Worm (Caenorhabditis elegans) whole organism, late embryonic: ENCODE measurements around the gene usp-50.

ENCODE experiments used
- C38D4.7 ChIP-seq: fragments of 200-800 bp; sonication (Bioruptor generic); optimal IDR thresholded peaks from 2 replicates; lab custom pipeline; 2018; ENCODE audit warnings: mild to moderate bottlenecking, missing genetic modification characterization, moderate library complexity, missing compliant biosample characterization
- F13H6.1 ChIP-seq: sonication (generic microtip); optimal IDR thresholded peaks from 2 replicates; lab custom pipeline; 2016; ENCODE audit warnings: missing genetic modification characterization, missing compliant biosample characterization
- K02D7.2 ChIP-seq: sonication (generic microtip); optimal IDR thresholded peaks from 2 replicates; lab custom pipeline; 2017; ENCODE audit warnings: mild to moderate bottlenecking, missing genetic modification characterization, missing compliant biosample characterization
- Y22D7AL.16 ChIP-seq: sonication (generic microtip); optimal IDR thresholded peaks from 2 replicates; lab custom pipeline; 2016; ENCODE audit warnings: missing genetic modification characterization, missing compliant biosample characterization
- ama-1 ChIP-seq: fragments of 150-350 bp; optimal IDR thresholded peaks from 2 replicates; lab custom pipeline; 2014
- ceh-14 ChIP-seq: sonication (generic microtip); optimal IDR thresholded peaks from 2 replicates; lab custom pipeline; 2016; ENCODE audit warnings: missing genotype, missing genetic modification characterization, missing compliant biosample characterization
- ceh-19 ChIP-seq: fragments of 200-800 bp; sonication (Bioruptor generic); optimal IDR thresholded peaks from 2 replicates; lab custom pipeline; 2018; ENCODE audit warnings: mild to moderate bottlenecking, missing genetic modification characterization, missing compliant biosample characterization
- ceh-2 ChIP-seq: sonication (generic microtip); optimal IDR thresholded peaks from 2 replicates; lab custom pipeline; 2016; ENCODE audit warnings: missing genotype, missing genetic modification characterization, missing compliant biosample characterization
- ceh-22 ChIP-seq: sonication (generic microtip); optimal IDR thresholded peaks from 2 replicates; lab custom pipeline; 2017; ENCODE audit warnings: missing biosample characterization, missing genetic modification characterization
- ceh-30 ChIP-seq: fragments of 150-350 bp; optimal IDR thresholded peaks from 2 replicates; lab custom pipeline; 2014; ENCODE audit warnings: missing biosample characterization, missing genetic modification characterization
- ceh-31 ChIP-seq: sonication (generic microtip); optimal IDR thresholded peaks from 2 replicates; lab custom pipeline; 2016; ENCODE audit warnings: missing genetic modification characterization, missing compliant biosample characterization
- ceh-34 ChIP-seq: sonication (generic microtip); optimal IDR thresholded peaks from 2 replicates; lab custom pipeline; 2016; ENCODE audit warnings: mild to moderate bottlenecking, missing genetic modification characterization, missing compliant biosample characterization
- ceh-48 ChIP-seq: sonication (generic microtip); optimal IDR thresholded peaks from 2 replicates; lab custom pipeline; 2016; ENCODE audit warnings: missing genetic modification characterization, inconsistent platforms, missing compliant biosample characterization
- dve-1 ChIP-seq: sonication (generic microtip); optimal IDR thresholded peaks from 2 replicates; lab custom pipeline; 2017; ENCODE audit warnings: antibody characterized with exemption, mild to moderate bottlenecking, missing genetic modification characterization, missing compliant biosample characterization
- elt-2 ChIP-seq: sonication (generic microtip); optimal IDR thresholded peaks from 2 replicates; lab custom pipeline; 2016; ENCODE audit warnings: missing genetic modification reagents, missing genetic modification characterization, missing compliant biosample characterization
- eyg-1 ChIP-seq: sonication (generic microtip); optimal IDR thresholded peaks from 2 replicates; lab custom pipeline; 2016; ENCODE audit warnings: missing genotype, missing genetic modification characterization, missing compliant biosample characterization
- fax-1 ChIP-seq: sonication (generic microtip); optimal IDR thresholded peaks from 2 replicates; lab custom pipeline; 2016; ENCODE audit warnings: missing genotype, missing genetic modification characterization, missing compliant biosample characterization
- hlh-13 ChIP-seq: fragments of 200-800 bp; sonication (Bioruptor generic); optimal IDR thresholded peaks from 2 replicates; lab custom pipeline; 2018; ENCODE audit warnings: mild to moderate bottlenecking, missing genetic modification characterization, missing compliant biosample characterization
- hlh-15 ChIP-seq: sonication (generic microtip); optimal IDR thresholded peaks from 2 replicates; lab custom pipeline; 2016; ENCODE audit warnings: missing genetic modification characterization, missing compliant biosample characterization
- hlh-30 ChIP-seq: sonication (generic microtip); optimal IDR thresholded peaks from 2 replicates; lab custom pipeline; 2017; ENCODE audit warnings: antibody characterized with exemption, missing genetic modification characterization, missing compliant biosample characterization; ENCODE audit not compliant: insufficient read depth
- hlh-6 ChIP-seq: sonication (generic microtip); optimal IDR thresholded peaks from 2 replicates; lab custom pipeline; 2016; ENCODE audit warnings: missing genotype, missing genetic modification characterization, missing compliant biosample characterization
- hlh-8 ChIP-seq: sonication (generic microtip); optimal IDR thresholded peaks from 2 replicates; lab custom pipeline; 2016; ENCODE audit warnings: missing genotype, missing genetic modification characterization, missing compliant biosample characterization
- lim-6 ChIP-seq: sonication (generic microtip); optimal IDR thresholded peaks from 2 replicates; lab custom pipeline; 2016; ENCODE audit warnings: missing genetic modification characterization, missing compliant biosample characterization
- madf-2 ChIP-seq: sonication (generic microtip); optimal IDR thresholded peaks from 2 replicates; lab custom pipeline; 2017; ENCODE audit warnings: missing genetic modification characterization, missing compliant biosample characterization
- mec-3 ChIP-seq: sonication (generic microtip); optimal IDR thresholded peaks from 2 replicates; lab custom pipeline; 2016; ENCODE audit warnings: borderline replicate concordance, missing genetic modification characterization, missing compliant biosample characterization
- odd-2 ChIP-seq: sonication (generic microtip); optimal IDR thresholded peaks from 2 replicates; lab custom pipeline; 2017; ENCODE audit warnings: antibody characterized with exemption, mild to moderate bottlenecking, missing genetic modification characterization, missing compliant biosample characterization
- pag-3 ChIP-seq: sonication (generic microtip); optimal IDR thresholded peaks from 2 replicates; lab custom pipeline; 2016; ENCODE audit warnings: missing compliant biosample characterization, missing genetic modification characterization, borderline replicate concordance
- pat-9 ChIP-seq: fragments of 200-800 bp; sonication (Bioruptor generic); optimal IDR thresholded peaks from 2 replicates; lab custom pipeline; 2018; ENCODE audit warnings: mild to moderate bottlenecking, missing genetic modification characterization, moderate library complexity, missing compliant biosample characterization
- pqm-1 ChIP-seq: sonication (generic microtip); optimal IDR thresholded peaks from 2 replicates; lab custom pipeline; 2016; ENCODE audit warnings: missing genetic modification characterization, missing compliant biosample characterization
- rnt-1 ChIP-seq: sonication (generic microtip); optimal IDR thresholded peaks from 2 replicates; lab custom pipeline; 2016; ENCODE audit warnings: missing genetic modification characterization, missing compliant biosample characterization
- sox-2 ChIP-seq: fragments of 200-800 bp; sonication (Bioruptor generic); IDR thresholded peaks from 2 replicates; pipeline ENCODE4 v1.3.6; 2022; ENCODE audit warnings: missing genetic modification reagents, missing genetic modification characterization, missing compliant biosample characterization
- ttx-3 ChIP-seq: sonication (generic microtip); optimal IDR thresholded peaks from 2 replicates; lab custom pipeline; 2016; ENCODE audit warnings: missing genetic modification reagents, missing genetic modification characterization, missing compliant biosample characterization
- unc-42 ChIP-seq: sonication (generic microtip); optimal IDR thresholded peaks from 2 replicates; lab custom pipeline; 2016; ENCODE audit warnings: missing genotype, missing genetic modification characterization, missing compliant biosample characterization

Gene usp-50

DNA sequence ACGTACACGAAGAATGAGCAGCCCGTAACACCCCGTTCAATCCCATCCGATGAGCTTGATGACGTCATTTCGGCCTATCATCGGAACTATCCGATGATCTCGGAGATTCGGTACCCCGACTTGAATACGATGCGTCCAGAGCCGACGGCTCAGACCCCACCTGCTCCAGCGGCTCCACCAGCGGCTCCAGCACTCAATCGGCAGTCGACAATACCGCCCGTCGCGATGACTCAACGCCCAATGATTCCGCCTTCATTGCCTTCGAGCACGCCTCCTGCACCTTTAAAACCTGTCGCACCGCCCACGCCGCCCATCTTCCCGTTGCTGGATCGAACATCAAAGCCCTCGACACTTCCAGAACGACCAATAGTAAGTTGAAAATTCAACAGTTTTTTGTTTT is 3.4 kb downstream of the usp-50 start:
- TF ChIP-seq pag-3 (tag; lab: Kevin White, UChicago) (peak; percentile 46), F13H6.1 (tag; lab: Kevin White, UChicago) (no peak)

- TF ChIP-seq C38D4.7 (GFP tag; lab: Kevin White, UChicago), result no peak
Observed at ce11 chrV:17931795-17932194, 7.1 kb downstream of the usp-50 start.

DNA sequence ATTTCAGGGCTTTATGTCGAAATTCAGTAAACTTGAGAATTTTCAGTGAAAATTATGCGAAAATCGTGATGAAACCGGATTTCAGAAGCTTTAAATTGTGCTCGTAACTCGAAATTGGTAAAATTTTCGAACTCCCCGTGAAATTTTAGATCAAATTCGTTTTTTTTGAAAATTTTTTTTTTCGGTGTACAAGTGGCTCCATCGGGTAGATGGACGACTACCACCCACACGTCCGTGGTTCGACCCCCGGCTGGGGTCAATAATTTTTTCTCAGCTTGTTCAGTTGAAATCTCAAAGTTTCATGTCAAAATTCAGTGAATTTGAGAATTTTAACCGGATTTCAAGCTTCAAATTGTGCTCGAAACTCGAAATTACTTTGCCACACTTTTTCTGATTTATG is 11.1 kb downstream of the usp-50 start:
- no peak for TF ChIP-seq ceh-2
- TF ChIP-seq ceh-34 (tag; lab: Kevin White, UChicago), result no peak
- no peak for TF ChIP-seq hlh-30 (tag; lab: Kevin White, UChicago)
- TF ChIP-seq ceh-22 (tag; lab: Kevin White, UChicago), result no peak
- no peak for TF ChIP-seq madf-2 (tag; lab: Kevin White, UChicago)
- no peak for TF ChIP-seq rnt-1 (tag; lab: Kevin White, UChicago)
- no peak for TF ChIP-seq mec-3 (tag; lab: Kevin White, UChicago)
- no peak for TF ChIP-seq elt-2 (tag; lab: Kevin White, UChicago)
- TF ChIP-seq ceh-30 (tag; lab: Kevin White, UChicago), result no peak
- TF ChIP-seq pat-9 (tag; lab: Kevin White, UChicago), result no peak
- TF ChIP-seq ceh-48 (tag; lab: Kevin White, UChicago), result no peak
- TF ChIP-seq pag-3 (tag; lab: Kevin White, UChicago), result no peak
- TF ChIP-seq, all 69 proteins: peak for 0

DNA sequence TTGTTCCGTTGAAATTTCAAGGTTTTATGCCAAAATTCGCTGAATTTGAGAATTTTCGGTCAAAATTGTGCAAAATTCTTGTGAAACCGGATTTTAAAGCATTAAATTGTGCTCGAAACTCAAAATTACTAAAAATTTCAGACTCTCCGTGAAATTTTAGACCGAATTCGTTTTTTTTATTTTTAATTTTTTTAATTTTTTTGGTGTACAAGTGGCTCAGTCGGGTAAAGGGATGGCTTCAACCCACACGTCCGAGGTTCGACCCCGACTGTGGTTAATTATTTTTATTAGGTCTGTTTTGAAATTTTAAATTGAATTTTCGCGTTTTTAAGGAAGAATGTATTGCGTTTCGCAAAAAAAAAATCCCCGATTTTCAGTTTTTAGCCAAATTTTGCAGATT is 14.3 kb downstream of the usp-50 start:
- no peak for TF ChIP-seq odd-2 (tag; lab: Kevin White, UChicago)
- TF ChIP-seq ceh-48 (tag; lab: Kevin White, UChicago), result no peak
- TF ChIP-seq K02D7.2 (tag; lab: Kevin White, UChicago), result no peak
- no peak for TF ChIP-seq hlh-13 (GFP tag; lab: Kevin White, UChicago)

- TF ChIP-seq eyg-1 (tag; lab: Kevin White, UChicago) (no peak), elt-2 (tag; lab: Kevin White, UChicago) (no peak), madf-2 (tag; lab: Kevin White, UChicago) (no peak), F13H6.1 (tag; lab: Kevin White, UChicago) (no peak), ttx-3 (no peak), hlh-6 (tag; lab: Kevin White, UChicago) (no peak), ceh-31 (tag; lab: Kevin White, UChicago) (no peak), dve-1 (tag; lab: Kevin White, UChicago) (no peak), unc-42 (tag; lab: Kevin White, UChicago) (no peak), ceh-2 (no peak), odd-2 (tag; lab: Kevin White, UChicago) (no peak), mec-3 (tag; lab: Kevin White, UChicago) (no peak), lim-6 (tag; lab: Kevin White, UChicago) (no peak), ceh-14 (tag; lab: Kevin White, UChicago) (no peak)
Observed at ce11 chrV:17943877-17944472, 19.3 kb downstream of the usp-50 start.

ce11 chrV:17944849-17945452 is 20.2 kb downstream of the usp-50 start:
- TF ChIP-seq pqm-1 (no peak), hlh-15 (no peak), F13H6.1 (tag; lab: Kevin White, UChicago) (no peak), ama-1 (no peak), ceh-19 (GFP tag; lab: Kevin White, UChicago) (no peak), ceh-22 (tag; lab: Kevin White, UChicago) (no peak), fax-1 (tag; lab: Kevin White, UChicago) (no peak), mec-3 (tag; lab: Kevin White, UChicago) (no peak), hlh-6 (tag; lab: Kevin White, UChicago) (no peak), sox-2 (GFP tag; lab: Robert Waterston, UW) (no peak), hlh-8 (tag; lab: Kevin White, UChicago) (no peak), eyg-1 (tag; lab: Kevin White, UChicago) (no peak), ceh-14 (tag; lab: Kevin White, UChicago) (no peak), Y22D7AL.16 (tag; lab: Kevin White, UChicago) (no peak)
